In the genomic region with DNA sequence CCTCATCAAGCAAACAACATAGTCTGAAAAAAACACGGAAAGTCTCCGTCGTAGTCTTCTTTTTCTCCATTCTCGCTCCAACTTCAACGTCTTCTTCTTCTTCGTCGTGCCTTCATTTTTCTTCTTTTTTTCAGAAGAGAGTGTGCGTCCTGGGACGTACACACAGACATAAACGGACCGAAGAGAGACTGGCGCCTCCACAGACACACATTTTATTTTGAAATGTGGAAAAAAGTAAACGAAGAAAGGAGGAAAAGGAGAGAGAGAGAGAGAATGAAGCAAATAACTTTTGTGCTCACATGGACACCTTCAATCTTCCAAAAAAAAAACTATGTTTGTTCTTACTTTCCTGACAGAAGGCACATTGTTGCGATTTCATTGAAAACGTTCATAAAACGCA, we compare ENCODE assay signal across 5 worm cellular contexts.
TF ChIP-seq lines count a peak whose summit lies in the region.

No protein-coding gene starts in this region.

TF ChIP-seq in whole organism, L1 larva, 84 proteins besides CTCF, POLR2A, EP300 and RAD21:
- TF ChIP-seq lsy-2 (tag; optimal IDR thresholded peaks at IDR 0.05; lab: Kevin White, UChicago) (peak in 1 of 2 experiments; percentile 5), efl-1 (optimal IDR thresholded peaks at IDR 0.05; lab: Kevin White, UChicago) (no peak), efl-1 (GFP tag; optimal IDR thresholded peaks at IDR 0.05 in 1 of 2; lab: Kevin White, UChicago) (no peak), ama-1 (optimal IDR thresholded peaks at IDR 0.05; lab: Kevin White, UChicago) (no peak), nhr-85 (tag; lab: Kevin White, UChicago) (no peak), lin-35 (GFP tag; optimal IDR thresholded peaks at IDR 0.05; lab: Kevin White, UChicago) (no peak), fkh-4 (tag; optimal IDR thresholded peaks at IDR 0.05; lab: Kevin White, UChicago; ENCODE audit: borderline replicate concordance) (no peak), lin-14 (GFP tag; optimal IDR thresholded peaks at IDR 0.05; lab: Kevin White, UChicago) (peak; percentile 49), efl-3 (GFP tag; optimal IDR thresholded peaks at IDR 0.05; lab: Kevin White, UChicago) (no peak)

TF ChIP-seq in whole organism, L2 larva, 48 proteins besides CTCF, POLR2A, EP300 and RAD21:
- TF ChIP-seq lin-39 (tag; optimal IDR thresholded peaks at IDR 0.05; lab: Kevin White, UChicago), result no peak
- TF ChIP-seq sma-3 (GFP tag; optimal IDR thresholded peaks at IDR 0.05; lab: Kevin White, UChicago), result no peak
- no peak for TF ChIP-seq lsy-2 (tag; optimal IDR thresholded peaks at IDR 0.05; lab: Kevin White, UChicago)
- TF ChIP-seq unc-55 (GFP tag; optimal IDR thresholded peaks at IDR 0.05; lab: Kevin White, UChicago), result peak; percentile 68
- TF ChIP-seq ama-1 (optimal IDR thresholded peaks at IDR 0.05; lab: Kevin White, UChicago), result peak; percentile 5
- peak; percentile 20 for TF ChIP-seq C34F6.9 (tag; optimal IDR thresholded peaks at IDR 0.05; lab: Kevin White, UChicago)

TF ChIP-seq in whole organism, L3 larva, 47 proteins besides CTCF, POLR2A, EP300 and RAD21:
- TF ChIP-seq nhr-67 (tag; optimal IDR thresholded peaks at IDR 0.05; lab: Kevin White, UChicago), result no peak
- peak; percentile 70 for TF ChIP-seq hmg-11 (tag; optimal IDR thresholded peaks at IDR 0.05; lab: Kevin White, UChicago)
- no peak for TF ChIP-seq skn-1 (tag; optimal IDR thresholded peaks at IDR 0.05; lab: Kevin White, UChicago)
- TF ChIP-seq nfya-1 (tag; optimal IDR thresholded peaks at IDR 0.05; lab: Kevin White, UChicago; ENCODE audit: insufficient read depth), result peak; percentile 25
- no peak for TF ChIP-seq unc-39 (tag; optimal IDR thresholded peaks at IDR 0.05; lab: Kevin White, UChicago)
- no peak for TF ChIP-seq daf-12 (tag; optimal IDR thresholded peaks at IDR 0.05; lab: Kevin White, UChicago)

TF ChIP-seq in whole organism, L4 larva, 104 proteins besides CTCF, POLR2A, EP300 and RAD21:
- TF ChIP-seq aly-2 (tag; optimal IDR thresholded peaks at IDR 0.05; lab: Kevin White, UChicago), result no peak
- TF ChIP-seq spr-1 (tag; optimal IDR thresholded peaks at IDR 0.05; lab: Kevin White, UChicago), result no peak
- no peak for TF ChIP-seq ama-1 (optimal IDR thresholded peaks at IDR 0.05; lab: Kevin White, UChicago)
- TF ChIP-seq lin-29 (GFP tag; IDR thresholded peaks at IDR 0.05; lab: Robert Waterston, UW), result no peak
- TF ChIP-seq rbr-2 (tag; optimal IDR thresholded peaks at IDR 0.05; lab: Kevin White, UChicago), result peak; percentile 5
- TF ChIP-seq mep-1 (tag; optimal IDR thresholded peaks at IDR 0.05; lab: Kevin White, UChicago), result peak; percentile 12
- TF ChIP-seq mes-2 (tag; optimal IDR thresholded peaks at IDR 0.05; lab: Kevin White, UChicago; ENCODE audit: poor library complexity, severe bottlenecking), result peak; percentile 32
- no peak for TF ChIP-seq duxl-1 (tag; optimal IDR thresholded peaks at IDR 0.05; lab: Kevin White, UChicago; ENCODE audit: poor library complexity)
- peak in 1 of 2 experiments; percentile 48 for TF ChIP-seq unc-62 (GFP tag; optimal IDR thresholded peaks at IDR 0.05 in 1 of 2; lab: Kevin White, UChicago)
- no peak for TF ChIP-seq unc-62 (tag; optimal IDR thresholded peaks at IDR 0.05; lab: Kevin White, UChicago)
- 0 out of 2 replicates have a peak, but pooled peaks have one; percentile 7 for TF ChIP-seq lin-38 (GFP tag; IDR thresholded peaks at IDR 0.05; lab: Robert Waterston, UW)
- no peak for TF ChIP-seq lin-39 (tag; optimal IDR thresholded peaks at IDR 0.05; lab: Kevin White, UChicago)
- TF ChIP-seq fos-1 (tag; optimal IDR thresholded peaks at IDR 0.05; lab: Kevin White, UChicago), result no peak
- TF ChIP-seq mdt-29 (GFP tag; IDR thresholded peaks at IDR 0.05; lab: Robert Waterston, UW), result no peak
- no peak for TF ChIP-seq D1046.2 (GFP tag; IDR thresholded peaks at IDR 0.05; lab: Robert Waterston, UW)
- peak; percentile 68 for TF ChIP-seq aha-1 (tag; lab: Kevin White, UChicago)
- no peak for TF ChIP-seq daf-19 (GFP tag; conservative IDR thresholded peaks at IDR 0.05; lab: Robert Waterston, UW)

TF ChIP-seq in whole organism, young adult, 124 proteins besides CTCF, POLR2A, EP300 and RAD21:
- TF ChIP-seq cebp-1 (GFP tag; IDR thresholded peaks at IDR 0.05; lab: Robert Waterston, UW) (no peak), cebp-1 (tag; optimal IDR thresholded peaks at IDR 0.05; lab: Kevin White, UChicago) (peak; percentile 1), repo-1 (tag; optimal IDR thresholded peaks at IDR 0.05; lab: Kevin White, UChicago) (no peak)
